Fruit fly (Drosophila melanogaster): ENCODE data around the gene Pmi.
A peak's percentile ranks its signal among the peaks of the same experiment; 100 is the strongest.

The Pmi gene

dm6 chr3L:5819310-5819709, 39.5 kb downstream of the Pmi start (continued):
- TF ChIP-seq wek (GFP tag; optimal IDR thresholded peaks at IDR 0.05) (no peak), nmo (GFP tag; optimal IDR thresholded peaks at IDR 0.05) (peak; percentile 47), Sry-β (GFP tag; optimal IDR thresholded peaks at IDR 0.05) (no peak), CG9727 (GFP tag; optimal IDR thresholded peaks at IDR 0.05) (peak; percentile 36), sd (tag; optimal IDR thresholded peaks at IDR 0.05) (no peak), slp2 (GFP tag; optimal IDR thresholded peaks at IDR 0.05) (no peak), CG10209 (GFP tag; optimal IDR thresholded peaks at IDR 0.05) (peak; percentile 31), Meics (GFP tag; optimal IDR thresholded peaks at IDR 0.05) (peak; percentile 16), CG4854 (GFP tag; optimal IDR thresholded peaks at IDR 0.05) (no peak), CG4820 (GFP tag; optimal IDR thresholded peaks at IDR 0.05) (no peak), CG12071 (GFP tag; optimal IDR thresholded peaks at IDR 0.05) (no peak), pum (GFP tag; optimal IDR thresholded peaks at IDR 0.05) (peak; percentile 36), jumu (GFP tag; optimal IDR thresholded peaks at IDR 0.05) (no peak), hbn (GFP tag; IDR thresholded peaks at IDR 0.05; ENCODE audit: partially characterized antibody) (no peak), nau (GFP tag; optimal IDR thresholded peaks at IDR 0.05) (no peak), CG11560 (tag; IDR thresholded peaks at IDR 0.05) (no peak), ase (GFP tag; IDR thresholded peaks at IDR 0.05) (no peak), crol (GFP tag; IDR thresholded peaks at IDR 0.05) (no peak), CG16779 (GFP tag; IDR thresholded peaks at IDR 0.05) (0 out of 2 replicates have a peak, but pooled peaks have one; percentile 9), NK7.1 (GFP tag; optimal IDR thresholded peaks at IDR 0.05) (no peak), CG3065 (GFP tag; optimal IDR thresholded peaks at IDR 0.05) (no peak), lola (GFP tag; optimal IDR thresholded peaks at IDR 0.05) (no peak), C15 (GFP tag; IDR thresholded peaks at IDR 0.05) (no peak), CG9437 (GFP tag; optimal IDR thresholded peaks at IDR 0.05) (no peak), bigmax (GFP tag; optimal IDR thresholded peaks at IDR 0.05) (no peak), Atf6 (GFP tag; IDR thresholded peaks at IDR 0.05) (peak; percentile 52; the same call in 1 of the 2 replicates), lov (optimal IDR thresholded peaks at IDR 0.05) (no peak), lov (GFP tag; IDR thresholded peaks at IDR 0.05) (no peak), CG7357 (GFP tag; IDR thresholded peaks at IDR 0.05) (no peak), CG31365 (tag; optimal IDR thresholded peaks at IDR 0.05) (no peak), HLHmδ (GFP tag; optimal IDR thresholded peaks at IDR 0.05) (no peak), CG15269 (tag; optimal IDR thresholded peaks at IDR 0.05) (peak; percentile 61), insv (GFP tag; optimal IDR thresholded peaks at IDR 0.05) (no peak), yki (optimal IDR thresholded peaks at IDR 0.05) (no peak), CHES-1-like (GFP tag; optimal IDR thresholded peaks at IDR 0.05) (no peak), Lim3 (GFP tag; IDR thresholded peaks at IDR 0.05) (no peak), CG10267 (tag; optimal IDR thresholded peaks at IDR 0.05) (no peak), ap (GFP tag; IDR thresholded peaks at IDR 0.05) (no peak), D (optimal IDR thresholded peaks at IDR 0.05) (no peak), D (GFP tag; optimal IDR thresholded peaks at IDR 0.05) (no peak), Sox102F (GFP tag; optimal IDR thresholded peaks at IDR 0.05) (peak; percentile 59), CG11696 (GFP tag; IDR thresholded peaks at IDR 0.05) (no peak), CG11247 (GFP tag; IDR thresholded peaks at IDR 0.05) (no peak), gt (GFP tag; IDR thresholded peaks at IDR 0.05) (no peak), pzg (GFP tag; optimal IDR thresholded peaks at IDR 0.05) (no peak), CG10462 (GFP tag; optimal IDR thresholded peaks at IDR 0.05) (no peak), trem (tag; optimal IDR thresholded peaks at IDR 0.05) (no peak), HmgD (GFP tag; optimal IDR thresholded peaks at IDR 0.05) (no peak), Lhr (GFP tag; optimal IDR thresholded peaks at IDR 0.05) (no peak), CG6791 (GFP tag; IDR thresholded peaks at IDR 0.05; ENCODE audit: partially characterized antibody) (no peak), CG1647 (GFP tag; optimal IDR thresholded peaks at IDR 0.05) (no peak), E2f1 (GFP tag; IDR thresholded peaks at IDR 0.05) (no peak)

All from whole organism, embryonic.